Fruit fly (Drosophila melanogaster) whole organism, prepupa: ENCODE measurements around the gene CG5122.

Source experiments
- CG10631 ChIP-seq: fragments of 200-800 bp; sonication (Bioruptor generic); optimal IDR thresholded peaks from 2 replicates; lab custom pipeline; 2016; ENCODE audit warnings: missing biosample characterization, missing genetic modification characterization
- CG11294 ChIP-seq: fragments of 200-800 bp; sonication (Bioruptor generic); IDR thresholded peaks from 2 replicates; pipeline ENCODE4 v1.3.6; 2022; ENCODE audit warnings: missing biosample characterization, missing genetic modification characterization
- CG11762 ChIP-seq: fragments of 200-800 bp; sonication (Bioruptor generic); optimal IDR thresholded peaks from 3 replicates; lab custom pipeline; 2016; ENCODE audit warnings: missing biosample characterization, missing genetic modification characterization; ENCODE audit not compliant: insufficient read depth
- CG11902 ChIP-seq: fragments of 200-800 bp; sonication (Bioruptor generic); optimal IDR thresholded peaks from 3 replicates; lab custom pipeline; 2016; ENCODE audit warnings: missing biosample characterization, missing genetic modification characterization
- CG16779 ChIP-seq: fragments of 200-800 bp; sonication (Bioruptor generic); optimal IDR thresholded peaks from 3 replicates; lab custom pipeline; 2017; ENCODE audit warnings: missing biosample characterization, mild to moderate bottlenecking, missing genetic modification characterization
- CG3032 ChIP-seq: fragments of 200-800 bp; optimal IDR thresholded peaks from 2 replicates; lab custom pipeline; 2019; ENCODE audit warnings: missing biosample characterization, mild to moderate bottlenecking, missing genetic modification characterization, moderate library complexity
- CG32006 ChIP-seq: fragments of 200-800 bp; sonication (Bioruptor generic); optimal IDR thresholded peaks from 3 replicates; lab custom pipeline; 2017; ENCODE audit warnings: missing biosample characterization, mild to moderate bottlenecking, missing genetic modification characterization
- CG34406 ChIP-seq: fragments of 200-800 bp; sonication (Bioruptor generic); optimal IDR thresholded peaks from 3 replicates; lab custom pipeline; 2016; ENCODE audit warnings: missing biosample characterization, missing genetic modification characterization
- CG3919 ChIP-seq: fragments of 200-800 bp; sonication (Bioruptor generic); optimal IDR thresholded peaks from 3 replicates; lab custom pipeline; 2016; ENCODE audit warnings: missing biosample characterization, missing genetic modification characterization
- CG6163 ChIP-seq: fragments of 200-800 bp; sonication (Bioruptor generic); IDR thresholded peaks from 3 replicates; pipeline ENCODE4 v1.3.6; 2022; ENCODE audit warnings: missing biosample characterization, missing genetic modification characterization
- CG6276 ChIP-seq: fragments of 200-800 bp; sonication (Bioruptor generic); optimal IDR thresholded peaks from 2 replicates; lab custom pipeline; 2017; ENCODE audit warnings: missing biosample characterization, mild to moderate bottlenecking, missing genetic modification characterization
- CG6792 ChIP-seq: fragments of 200-800 bp; sonication (Bioruptor generic); optimal IDR thresholded peaks from 3 replicates; lab custom pipeline; 2016; ENCODE audit warnings: missing biosample characterization, missing genetic modification characterization
- CG6808 ChIP-seq: fragments of 200-800 bp; sonication (Bioruptor generic); optimal IDR thresholded peaks from 3 replicates; lab custom pipeline; 2017; ENCODE audit warnings: missing biosample characterization, missing genetic modification characterization, mild to moderate bottlenecking, moderate library complexity, missing genetic modification reagents
- CG7368 ChIP-seq: fragments of 200-800 bp; sonication (Bioruptor generic); optimal IDR thresholded peaks from 3 replicates; lab custom pipeline; 2016; ENCODE audit warnings: missing biosample characterization, missing genetic modification characterization
- CG8119 ChIP-seq: fragments of 200-800 bp; sonication (Bioruptor generic); IDR thresholded peaks from 3 replicates; pipeline ENCODE4 v1.3.6; 2022; ENCODE audit warnings: missing biosample characterization, missing genetic modification characterization
- CG8319 ChIP-seq: fragments of 200-800 bp; sonication (Bioruptor generic); optimal IDR thresholded peaks from 3 replicates; lab custom pipeline; 2016; ENCODE audit warnings: missing biosample characterization, missing genetic modification characterization
- CG8632 ChIP-seq: fragments of 200-800 bp; sonication (Bioruptor generic); optimal IDR thresholded peaks from 3 replicates; lab custom pipeline; 2016; ENCODE audit warnings: missing biosample characterization, missing genetic modification characterization
- Eip78C ChIP-seq: fragments of 200-800 bp; sonication (Bioruptor generic); peaks from one replicate; lab custom pipeline; 2016; ENCODE audit warnings: missing biosample characterization, missing genetic modification characterization
- Eip93F ChIP-seq: fragments of 200-800 bp; sonication (Bioruptor generic); optimal IDR thresholded peaks from 2 replicates; lab custom pipeline; 2016; ENCODE audit warnings: missing biosample characterization, mild to moderate bottlenecking, missing genetic modification characterization
- Ets21C ChIP-seq: fragments of 200-800 bp; sonication (Bioruptor generic); optimal IDR thresholded peaks from 3 replicates; lab custom pipeline; 2016; ENCODE audit warnings: missing biosample characterization, missing genetic modification characterization
- Ets96B ChIP-seq: fragments of 200-800 bp; optimal IDR thresholded peaks from 2 replicates; lab custom pipeline; 2019; ENCODE audit warnings: missing biosample characterization, mild to moderate bottlenecking, missing genetic modification characterization, moderate library complexity
- Gug ChIP-seq: fragments of 200-800 bp; sonication (Bioruptor generic); IDR thresholded peaks from 2 replicates; pipeline ENCODE4 v1.3.6; 2022; ENCODE audit warnings: missing biosample characterization, missing genetic modification characterization
- Met ChIP-seq: fragments of 200-800 bp; sonication (Bioruptor generic); optimal IDR thresholded peaks from 3 replicates; lab custom pipeline; 2016; ENCODE audit warnings: missing biosample characterization, missing genetic modification characterization
- OdsH ChIP-seq: fragments of 200-800 bp; sonication (Bioruptor generic); optimal IDR thresholded peaks from 3 replicates; lab custom pipeline; 2016; ENCODE audit warnings: missing biosample characterization, missing genetic modification characterization
- Smox ChIP-seq: fragments of 200-800 bp; sonication (Bioruptor generic); optimal IDR thresholded peaks from 3 replicates; lab custom pipeline; 2016; ENCODE audit warnings: missing biosample characterization, missing genetic modification characterization
- Sox102F ChIP-seq: fragments of 200-800 bp; sonication (Bioruptor generic); optimal IDR thresholded peaks from 2 replicates; lab custom pipeline; 2016; ENCODE audit warnings: missing biosample characterization, mild to moderate bottlenecking, missing genetic modification characterization
- Sox14 ChIP-seq: fragments of 200-800 bp; sonication (Bioruptor generic); optimal IDR thresholded peaks from 3 replicates; lab custom pipeline; 2016; ENCODE audit warnings: missing biosample characterization, missing genetic modification characterization
- Sox15 ChIP-seq: fragments of 200-800 bp; sonication (Bioruptor generic); optimal IDR thresholded peaks from 3 replicates; lab custom pipeline; 2016; ENCODE audit warnings: missing biosample characterization, missing genetic modification characterization
- achi ChIP-seq: fragments of 200-800 bp; sonication (Bioruptor generic); optimal IDR thresholded peaks from 3 replicates; lab custom pipeline; 2016; ENCODE audit warnings: missing biosample characterization, missing genetic modification characterization
- acj6 ChIP-seq: fragments of 200-800 bp; sonication (Bioruptor generic); optimal IDR thresholded peaks from 3 replicates; lab custom pipeline; 2016; ENCODE audit warnings: missing biosample characterization, missing genetic modification characterization
- dsx ChIP-seq: fragments of 200-800 bp; optimal IDR thresholded peaks from 3 replicates; lab custom pipeline; 2019; ENCODE audit warnings: missing biosample characterization, mild to moderate bottlenecking, missing genetic modification characterization, moderate library complexity; ENCODE audit not compliant: poor library complexity, severe bottlenecking
- esn ChIP-seq: fragments of 200-800 bp; sonication (Bioruptor generic); optimal IDR thresholded peaks from 2 replicates; lab custom pipeline; 2016; ENCODE audit warnings: missing biosample characterization, mild to moderate bottlenecking, missing genetic modification characterization, moderate library complexity
- fd85E ChIP-seq: fragments of 200-800 bp; sonication (Bioruptor generic); optimal IDR thresholded peaks from 3 replicates; lab custom pipeline; 2016; ENCODE audit warnings: missing biosample characterization, missing genetic modification characterization
- fkh ChIP-seq: fragments of 200-800 bp; sonication (Bioruptor generic); optimal IDR thresholded peaks from 3 replicates; lab custom pipeline; 2017; ENCODE audit warnings: missing biosample characterization, mild to moderate bottlenecking, missing genetic modification characterization, moderate library complexity
- net ChIP-seq: fragments of 200-800 bp; sonication (Bioruptor generic); optimal IDR thresholded peaks from 3 replicates; lab custom pipeline; 2016; ENCODE audit warnings: missing biosample characterization, missing genetic modification characterization
- pdm3 ChIP-seq: fragments of 200-800 bp; sonication (Bioruptor generic); optimal IDR thresholded peaks from 3 replicates; lab custom pipeline; 2016; ENCODE audit warnings: missing biosample characterization, missing genetic modification characterization
- salr ChIP-seq, 2 experiments: fragments of 200-800 bp; sonication (Bioruptor generic); optimal IDR thresholded peaks; 3 replicates each; lab custom pipeline; 2016 to 2018; ENCODE audit warnings: missing biosample characterization in 2 of 2, missing genetic modification characterization in 2 of 2, mild to moderate bottlenecking in 1 of 2
- spab ChIP-seq: fragments of 200-800 bp; sonication (Bioruptor generic); optimal IDR thresholded peaks from 2 replicates; lab custom pipeline; 2017; ENCODE audit warnings: missing biosample characterization, mild to moderate bottlenecking, missing genetic modification characterization, missing genetic modification reagents
- svp ChIP-seq: fragments of 200-800 bp; sonication (Bioruptor generic); peaks from one replicate; lab custom pipeline; 2016; ENCODE audit warnings: missing biosample characterization, missing genetic modification characterization
- topi ChIP-seq: fragments of 200-800 bp; sonication (Bioruptor generic); optimal IDR thresholded peaks from 3 replicates; lab custom pipeline; 2016; ENCODE audit warnings: missing biosample characterization, missing genetic modification characterization
- vri ChIP-seq: fragments of 200-800 bp; sonication (Bioruptor generic); optimal IDR thresholded peaks from 3 replicates; lab custom pipeline; 2016; ENCODE audit warnings: missing biosample characterization, mild to moderate bottlenecking, missing genetic modification characterization

The CG5122 gene

dm6 chr2L:13130291-13130690 is at the start of gene CG5122:
Gene CG5122 (plus strand): TSS chr2L:13130591.
- TF ChIP-seq CG3032 (tag; lab: Kevin White, UChicago): no peak
- no peak for TF ChIP-seq esn (GFP tag; lab: Kevin White, UChicago)
- no peak for TF ChIP-seq Smox (GFP tag; lab: Kevin White, UChicago)
- TF ChIP-seq acj6 (GFP tag; lab: Kevin White, UChicago): no peak
- no peak for TF ChIP-seq Sox102F (GFP tag; lab: Kevin White, UChicago)
- no peak for TF ChIP-seq CG11294 (GFP tag; lab: Robert Waterston, UW)
- no peak for TF ChIP-seq dsx (GFP tag; lab: Kevin White, UChicago)
- TF ChIP-seq CG10631 (GFP tag; lab: Kevin White, UChicago): no peak
- no peak for TF ChIP-seq CG11762
- no peak for TF ChIP-seq CG6163 (GFP tag; lab: Robert Waterston, UW)
- TF ChIP-seq CG11902 (GFP tag; lab: Kevin White, UChicago): no peak
- no peak for TF ChIP-seq CG16779
- TF ChIP-seq CG8319 (GFP tag; lab: Kevin White, UChicago): no peak
- TF ChIP-seq net: no peak

- TF ChIP-seq CG3919: no peak
- TF ChIP-seq Eip93F: no peak
- no peak for TF ChIP-seq Ets21C (GFP tag; lab: Kevin White, UChicago)
- no peak for TF ChIP-seq CG34406
- no peak for TF ChIP-seq topi (GFP tag; lab: Kevin White, UChicago)
- TF ChIP-seq CG11294 (GFP tag; lab: Robert Waterston, UW): no peak
- no peak for TF ChIP-seq CG6163 (GFP tag; lab: Robert Waterston, UW)
- TF ChIP-seq Sox102F (GFP tag; lab: Kevin White, UChicago): no peak
- peak; percentile 32 for TF ChIP-seq svp (GFP tag; lab: Kevin White, UChicago)
- no peak for TF ChIP-seq achi (GFP tag; lab: Kevin White, UChicago)
- no peak for TF ChIP-seq salr (GFP tag; optimal IDR thresholded peaks at IDR 0.05; lab: Kevin White, UChicago)
- no peak for TF ChIP-seq CG8119
- no peak for TF ChIP-seq spab (GFP tag; lab: Kevin White, UChicago)
- no peak for TF ChIP-seq OdsH (GFP tag; lab: Kevin White, UChicago)
- TF ChIP-seq Smox (GFP tag; lab: Kevin White, UChicago): no peak
- TF ChIP-seq Eip78C: no peak
- TF ChIP-seq Sox15 (GFP tag; lab: Kevin White, UChicago): no peak
- no peak for TF ChIP-seq CG7368 (GFP tag; lab: Kevin White, UChicago)
- peak; percentile 49 for TF ChIP-seq vri (GFP tag; lab: Kevin White, UChicago)
- no peak for TF ChIP-seq fd85E (GFP tag; lab: Kevin White, UChicago)
- no peak for TF ChIP-seq CG3032 (tag; lab: Kevin White, UChicago)
- no peak for TF ChIP-seq CG6808 (GFP tag; lab: Kevin White, UChicago)
- TF ChIP-seq CG6276: no peak
- TF ChIP-seq fkh (GFP tag; lab: Kevin White, UChicago): peak; percentile 75
- TF ChIP-seq Gug (GFP tag; lab: Robert Waterston, UW): no peak
- no peak for TF ChIP-seq CG8632 (GFP tag; lab: Kevin White, UChicago)
- TF ChIP-seq CG32006 (GFP tag; lab: Kevin White, UChicago): no peak
- no peak for TF ChIP-seq CG10631 (GFP tag; lab: Kevin White, UChicago)
- no peak for TF ChIP-seq Met (GFP tag; lab: Kevin White, UChicago)
- TF ChIP-seq esn (GFP tag; lab: Kevin White, UChicago): peak; percentile 5
- no peak for TF ChIP-seq pdm3 (GFP tag; lab: Kevin White, UChicago)
- TF ChIP-seq Sox14 (GFP tag; lab: Kevin White, UChicago): no peak
- no peak for TF ChIP-seq Ets96B (tag; lab: Kevin White, UChicago)
- no peak for TF ChIP-seq CG6792 (GFP tag; lab: Kevin White, UChicago)
These were observed 48.2 kb upstream of the CG5122 start for dm6 chr2L:13082177-13082576.
